Worm (Caenorhabditis elegans): ENCODE data around the gene F26F2.7.

Gene F26F2.7

ce11 chrV:20631255-20631654, 50.5 kb downstream of the F26F2.7 start, which contains the start of gene F46B3.14:
Gene F46B3.14, minus strand, starts transcription at chrV:20631355.
- TF ChIP-seq cebp-1 (GFP tag; IDR thresholded peaks at IDR 0.05) (no peak), cebp-1 (tag; optimal IDR thresholded peaks at IDR 0.05) (no peak), unc-130 (GFP tag; optimal IDR thresholded peaks at IDR 0.05) (no peak), K12H6.12 (tag; optimal IDR thresholded peaks at IDR 0.05) (no peak), aptf-3 (GFP tag; IDR thresholded peaks at IDR 0.05) (no peak), lsl-1 (GFP tag; optimal IDR thresholded peaks at IDR 0.05) (no peak)

ce11 chrV:20633619-20634018, 52.8 kb downstream of the F26F2.7 start, which contains the start of gene F46B3.15:
Gene F46B3.15, minus strand, starts transcription at chrV:20633719.
- TF ChIP-seq hsf-1 (GFP tag; IDR thresholded peaks at IDR 0.05) (no peak), nfyb-1 (GFP tag; IDR thresholded peaks at IDR 0.05) (no peak), cebp-2 (GFP tag; IDR thresholded peaks at IDR 0.05) (no peak), nfya-1 (tag; optimal IDR thresholded peaks at IDR 0.05; ENCODE audit: borderline replicate concordance, insufficient read depth) (no peak), snpc-1.3 (tag; optimal IDR thresholded peaks at IDR 0.05; ENCODE audit: insufficient read depth) (no peak)

- TF ChIP-seq madf-8 (GFP tag; conservative IDR thresholded peaks at IDR 0.05) (no peak), fkh-3 (tag; optimal IDR thresholded peaks at IDR 0.05) (no peak), ceh-27 (GFP tag; optimal IDR thresholded peaks at IDR 0.05) (no peak), F37B4.10 (GFP tag; IDR thresholded peaks at IDR 0.05) (no peak), attf-3 (GFP tag; conservative IDR thresholded peaks at IDR 0.05) (no peak), cebp-1 (GFP tag; IDR thresholded peaks at IDR 0.05) (no peak), cebp-1 (tag; optimal IDR thresholded peaks at IDR 0.05) (no peak), sea-2 (GFP tag; IDR thresholded peaks at IDR 0.05) (no peak), egl-44 (GFP tag; IDR thresholded peaks at IDR 0.05) (no peak), nhr-90 (tag; optimal IDR thresholded peaks at IDR 0.05) (no peak), ccch-3 (GFP tag; optimal IDR thresholded peaks at IDR 0.05) (no peak), bed-1 (GFP tag; IDR thresholded peaks at IDR 0.05) (no peak), efl-1 (GFP tag; optimal IDR thresholded peaks at IDR 0.05) (no peak)
Measured at ce11 chrV:20634330-20634729, 53.5 kb downstream of the F26F2.7 start, which contains the start of gene F46B3.16. Gene F46B3.16, plus strand, starts transcription at chrV:20634630.

- TF ChIP-seq tbp1 (GFP tag; optimal IDR thresholded peaks at IDR 0.05) (no peak), xnd-1 (tag; optimal IDR thresholded peaks at IDR 0.05) (no peak), madf-3 (GFP tag; IDR thresholded peaks at IDR 0.05) (no peak), ceh-91 (GFP tag; IDR thresholded peaks at IDR 0.05) (no peak), efl-1 (GFP tag; optimal IDR thresholded peaks at IDR 0.05) (no peak), ets-4 (GFP tag; optimal IDR thresholded peaks at IDR 0.05) (no peak), hmg-20 (GFP tag; IDR thresholded peaks at IDR 0.05) (no peak), akir-1 (GFP tag; optimal IDR thresholded peaks at IDR 0.05) (no peak), F57C9.4 (tag; optimal IDR thresholded peaks at IDR 0.05) (no peak), lsy-27 (tag; optimal IDR thresholded peaks at IDR 0.05; ENCODE audit: borderline replicate concordance, insufficient read depth) (no peak), madf-6 (GFP tag; IDR thresholded peaks at IDR 0.05) (no peak), F57A8.1 (GFP tag; optimal IDR thresholded peaks at IDR 0.05) (no peak), F52B5.7 (tag; optimal IDR thresholded peaks at IDR 0.05) (no peak), ztf-26 (tag; optimal IDR thresholded peaks at IDR 0.05) (no peak), F49E8.2 (tag; optimal IDR thresholded peaks at IDR 0.05; ENCODE audit: insufficient read depth) (no peak), gei-17 (GFP tag; optimal IDR thresholded peaks at IDR 0.05) (no peak), sea-2 (GFP tag; IDR thresholded peaks at IDR 0.05) (no peak), lin-54 (GFP tag; optimal IDR thresholded peaks at IDR 0.05) (no peak), somi-1 (GFP tag; optimal IDR thresholded peaks at IDR 0.05) (no peak), rpc-1 (optimal IDR thresholded peaks at IDR 0.05) (no peak), rpc-1 (tag; optimal IDR thresholded peaks at IDR 0.05) (no peak)
Measured at ce11 chrV:20636855-20637254, 56.1 kb downstream of the F26F2.7 start, which contains the start of gene ttr-13. Gene ttr-13, minus strand, starts transcription at chrV:20636955.

All from whole organism, young adult.